Fruit fly (Drosophila melanogaster) whole organism, embryonic: ENCODE results near the gene CG14341.

Experiments used
- Awh ChIP-seq: fragments of 200-800 bp; sonication (Bioruptor generic); IDR thresholded peaks from 2 replicates; pipeline ENCODE4, ENCODE4 v1.3.6; 2022; ENCODE audit warnings: missing biosample characterization, missing genetic modification characterization
- B-H1 ChIP-seq: fragments of 200-800 bp; sonication (Bioruptor generic); IDR thresholded peaks from 3 replicates; pipeline ENCODE4 v1.3.6; 2022; ENCODE audit warnings: missing biosample characterization, missing genetic modification characterization
- Blimp-1 ChIP-seq: fragments of 200-800 bp; sonication (Bioruptor generic); optimal IDR thresholded peaks from 3 replicates; lab custom pipeline; 2018; ENCODE audit warnings: missing biosample characterization, missing genetic modification characterization, mild to moderate bottlenecking, moderate library complexity, missing genetic modification reagents
- C15 ChIP-seq: fragments of 200-800 bp; sonication (Bioruptor generic); IDR thresholded peaks from 3 replicates; pipeline ENCODE4 v1.3.6; 2022; ENCODE audit warnings: missing biosample characterization, missing genetic modification characterization
- CG10565 ChIP-seq: fragments of 200-800 bp; sonication (Bioruptor generic); optimal IDR thresholded peaks from 3 replicates; lab custom pipeline; 2016; ENCODE audit warnings: missing biosample characterization, mild to moderate bottlenecking, missing genetic modification characterization
- CG10654 ChIP-seq: fragments of 200-800 bp; sonication (Bioruptor generic); optimal IDR thresholded peaks from 2 replicates; lab custom pipeline; 2016; ENCODE audit warnings: missing biosample characterization, missing genetic modification characterization
- CG12219 ChIP-seq: fragments of 200-800 bp; sonication (Bioruptor generic); optimal IDR thresholded peaks from 3 replicates; lab custom pipeline; 2018; ENCODE audit warnings: missing biosample characterization, mild to moderate bottlenecking, missing genetic modification characterization
- CG14965 ChIP-seq: fragments of 200-800 bp; sonication (Bioruptor generic); optimal IDR thresholded peaks from 2 replicates; lab custom pipeline; 2016; ENCODE audit warnings: missing biosample characterization, missing genetic modification characterization, borderline replicate concordance
- CG1529 ChIP-seq: fragments of 200-800 bp; sonication (Bioruptor generic); optimal IDR thresholded peaks from 3 replicates; lab custom pipeline; 2018; ENCODE audit warnings: missing biosample characterization, missing genetic modification characterization
- CG16815 ChIP-seq: fragments of 200-800 bp; sonication (Bioruptor generic); optimal IDR thresholded peaks from 3 replicates; lab custom pipeline; 2017; ENCODE audit warnings: missing biosample characterization, mild to moderate bottlenecking, missing genetic modification characterization
- CG2889 ChIP-seq: fragments of 200-800 bp; sonication (Bioruptor generic); IDR thresholded peaks from 3 replicates; pipeline ENCODE4 v1.3.6; 2022; ENCODE audit warnings: missing biosample characterization, missing genetic modification characterization
- CG3995 ChIP-seq: fragments of 200-800 bp; sonication (Bioruptor generic); optimal IDR thresholded peaks from 3 replicates; lab custom pipeline; 2016; ENCODE audit warnings: missing biosample characterization, missing genetic modification characterization
- CG4282 ChIP-seq: fragments of 200-800 bp; sonication (Bioruptor generic); optimal IDR thresholded peaks from 2 replicates; lab custom pipeline; 2016; ENCODE audit warnings: missing biosample characterization, missing genetic modification characterization
- CG4730 ChIP-seq: fragments of 200-800 bp; sonication (Bioruptor generic); IDR thresholded peaks from 2 replicates; pipeline ENCODE4 v1.3.6; 2022; ENCODE audit warnings: missing biosample characterization, missing genetic modification characterization
- CG6175 ChIP-seq: fragments of 200-800 bp; sonication (Bioruptor generic); IDR thresholded peaks from 3 replicates; pipeline ENCODE4 v1.3.6; 2022; ENCODE audit warnings: missing biosample characterization, missing genetic modification characterization
- CG6254 ChIP-seq: fragments of 200-800 bp; sonication (Bioruptor generic); optimal IDR thresholded peaks from 3 replicates; lab custom pipeline; 2017; ENCODE audit warnings: mild to moderate bottlenecking, missing biosample characterization, missing genetic modification reagents, missing genetic modification characterization
- CG6689 ChIP-seq: fragments of 200-800 bp; sonication (Bioruptor generic); IDR thresholded peaks from 2 replicates; pipeline ENCODE4 v1.3.6; 2022; ENCODE audit warnings: missing biosample characterization, missing genetic modification characterization
- CG9932 ChIP-seq: fragments of 200-800 bp; sonication (Bioruptor generic); IDR thresholded peaks from 2 replicates; pipeline ENCODE4 v1.3.6; 2022; ENCODE audit warnings: missing biosample characterization, missing genetic modification characterization
- D ChIP-seq, 2 experiments: fragments of 200-800 bp in 1 of 2; fragments of >200 bp in 1 of 2; sonication (Bioruptor generic) in 1 of 2; optimal IDR thresholded peaks; 2 replicates in 1 of 2; 3 replicates in 1 of 2; lab custom pipeline; 2017; ENCODE audit warnings: mild to moderate bottlenecking in 1 of 2, missing biosample characterization in 1 of 2, missing genetic modification characterization in 1 of 2, missing genetic modification reagents in 1 of 2
- Doc2 ChIP-seq: fragments of 200-800 bp; sonication (Bioruptor generic); IDR thresholded peaks from 2 replicates; pipeline ENCODE4 v1.3.6; 2022; ENCODE audit warnings: missing biosample characterization, missing genetic modification characterization
- Elba2 ChIP-seq: fragments of 200-800 bp; sonication (Bioruptor generic); optimal IDR thresholded peaks from 3 replicates; lab custom pipeline; 2016; ENCODE audit warnings: missing biosample characterization, missing genetic modification characterization
- Fer3 ChIP-seq: fragments of 200-800 bp; sonication (Bioruptor generic); optimal IDR thresholded peaks from 2 replicates; lab custom pipeline; 2018; ENCODE audit warnings: missing biosample characterization, mild to moderate bottlenecking, missing genetic modification characterization, moderate library complexity
- Gsc ChIP-seq: fragments of 200-800 bp; sonication (Bioruptor generic); IDR thresholded peaks from 2 replicates; pipeline ENCODE4 v1.3.6; 2022; ENCODE audit warnings: missing biosample characterization, missing genetic modification characterization
- Sox102F ChIP-seq: fragments of 200-800 bp; sonication (Bioruptor generic); optimal IDR thresholded peaks from 2 replicates; lab custom pipeline; 2018; ENCODE audit warnings: missing biosample characterization, mild to moderate bottlenecking, missing genetic modification characterization, moderate library complexity
- TFAM ChIP-seq: fragments of 200-800 bp; sonication (Bioruptor generic); optimal IDR thresholded peaks from 2 replicates; lab custom pipeline; 2017; ENCODE audit warnings: missing biosample characterization, missing genetic modification characterization, inconsistent platforms
- al ChIP-seq: fragments of 200-800 bp; sonication (Bioruptor generic); IDR thresholded peaks from 2 replicates; pipeline ENCODE4 v1.3.6; 2022; ENCODE audit warnings: missing biosample characterization, missing genetic modification characterization
- aop ChIP-seq: fragments of 200-800 bp; sonication (Bioruptor generic); IDR thresholded peaks from 2 replicates; pipeline ENCODE4 v1.3.6; 2022; ENCODE audit warnings: missing biosample characterization, missing genetic modification characterization
- br ChIP-seq: fragments of >200 bp; optimal IDR thresholded peaks from 2 replicates; lab custom pipeline; 2017
- caup ChIP-seq: fragments of 200-800 bp; sonication (Bioruptor generic); optimal IDR thresholded peaks from 3 replicates; lab custom pipeline; 2017; ENCODE audit warnings: missing biosample characterization, mild to moderate bottlenecking, missing genetic modification characterization, moderate library complexity; ENCODE audit not compliant: severe bottlenecking
- dan ChIP-seq: fragments of 200-800 bp; sonication (Bioruptor generic); IDR thresholded peaks from 2 replicates; pipeline ENCODE4 v1.3.6; 2022; ENCODE audit warnings: missing biosample characterization, missing genetic modification characterization
- dm ChIP-seq: fragments of 200-800 bp; sonication (Bioruptor generic); optimal IDR thresholded peaks from 3 replicates; lab custom pipeline; 2016; ENCODE audit warnings: missing biosample characterization, missing genetic modification characterization
- eyg ChIP-seq: fragments of 200-800 bp; sonication (Bioruptor generic); optimal IDR thresholded peaks from 3 replicates; lab custom pipeline; 2016; ENCODE audit warnings: missing biosample characterization, missing genetic modification characterization
- fu2 ChIP-seq: fragments of 200-800 bp; sonication (Bioruptor generic); optimal IDR thresholded peaks from 2 replicates; lab custom pipeline; 2016; ENCODE audit warnings: missing biosample characterization, missing genetic modification characterization
- grau ChIP-seq: fragments of 200-800 bp; optimal IDR thresholded peaks from 3 replicates; lab custom pipeline; 2019; ENCODE audit warnings: missing biosample characterization, mild to moderate bottlenecking, missing genetic modification characterization, moderate library complexity
- grn ChIP-seq: fragments of 200-800 bp; sonication (Bioruptor generic); optimal IDR thresholded peaks from 3 replicates; lab custom pipeline; 2017; ENCODE audit warnings: missing biosample characterization, missing genetic modification characterization
- ind ChIP-seq: fragments of 200-800 bp; sonication (Bioruptor generic); optimal IDR thresholded peaks from 3 replicates; lab custom pipeline; 2016; ENCODE audit warnings: missing biosample characterization, missing genetic modification characterization
- lmd ChIP-seq: fragments of 200-800 bp; sonication (Bioruptor generic); IDR thresholded peaks from 2 replicates; pipeline ENCODE4 v1.3.6; 2022; ENCODE audit warnings: missing biosample characterization, missing genetic modification characterization
- mam ChIP-seq: fragments of 200-800 bp; sonication (Bioruptor generic); optimal IDR thresholded peaks from 3 replicates; lab custom pipeline; 2016; ENCODE audit warnings: missing biosample characterization, missing genetic modification characterization
- nerfin-1 ChIP-seq: fragments of 200-800 bp; sonication (Bioruptor generic); optimal IDR thresholded peaks from 3 replicates; lab custom pipeline; 2019; ENCODE audit warnings: missing biosample characterization, mild to moderate bottlenecking, missing genetic modification characterization, moderate library complexity
- pita ChIP-seq: fragments of 200-800 bp; sonication (Bioruptor generic); optimal IDR thresholded peaks from 2 replicates; lab custom pipeline; 2017; ENCODE audit warnings: missing biosample characterization, mild to moderate bottlenecking, missing genetic modification characterization
- pros ChIP-seq: fragments of 200-800 bp; sonication (Bioruptor generic); optimal IDR thresholded peaks from 3 replicates; lab custom pipeline; 2019; ENCODE audit warnings: missing biosample characterization, mild to moderate bottlenecking, missing genetic modification characterization, moderate library complexity
- ro ChIP-seq: fragments of 200-800 bp; sonication (Bioruptor generic); IDR thresholded peaks from 2 replicates; pipeline ENCODE4 v1.3.6; 2022; ENCODE audit warnings: missing biosample characterization, missing genetic modification characterization
- sens-2 ChIP-seq: fragments of 200-800 bp; sonication (Bioruptor generic); IDR thresholded peaks from 2 replicates; pipeline ENCODE4 v1.3.6; 2022; ENCODE audit warnings: missing biosample characterization, missing genetic modification characterization
- slbo ChIP-seq: fragments of 200-800 bp; sonication (Bioruptor generic); IDR thresholded peaks from 2 replicates; pipeline ENCODE4 v1.3.6; 2022; ENCODE audit warnings: missing biosample characterization, missing genetic modification characterization
- slp2 ChIP-seq: fragments of 200-800 bp; sonication (Bioruptor generic); optimal IDR thresholded peaks from 2 replicates; lab custom pipeline; 2016; ENCODE audit warnings: missing biosample characterization, missing genetic modification characterization
- sr ChIP-seq: fragments of 200-800 bp; sonication (Bioruptor generic); IDR thresholded peaks from 3 replicates; pipeline ENCODE4 v1.3.6; 2022; ENCODE audit warnings: missing biosample characterization, missing genetic modification characterization
- ssp ChIP-seq: fragments of 200-800 bp; sonication (Bioruptor generic); IDR thresholded peaks from 2 replicates; pipeline ENCODE4 v1.3.6; 2022; ENCODE audit warnings: missing biosample characterization, missing genetic modification characterization
- tio ChIP-seq: fragments of 200-800 bp; sonication (Bioruptor generic); optimal IDR thresholded peaks from 2 replicates; lab custom pipeline; 2017; ENCODE audit warnings: missing biosample characterization, missing genetic modification characterization, inconsistent platforms
- twi ChIP-seq: fragments of 200-800 bp; optimal IDR thresholded peaks from 2 replicates; lab custom pipeline; 2019; ENCODE audit warnings: missing biosample characterization, mild to moderate bottlenecking, missing genetic modification characterization, moderate library complexity
- zfh2 ChIP-seq: fragments of 200-800 bp; sonication (Bioruptor generic); optimal IDR thresholded peaks from 2 replicates; lab custom pipeline; 2016; ENCODE audit warnings: missing biosample characterization, missing genetic modification characterization

CG14341 gene

DNA sequence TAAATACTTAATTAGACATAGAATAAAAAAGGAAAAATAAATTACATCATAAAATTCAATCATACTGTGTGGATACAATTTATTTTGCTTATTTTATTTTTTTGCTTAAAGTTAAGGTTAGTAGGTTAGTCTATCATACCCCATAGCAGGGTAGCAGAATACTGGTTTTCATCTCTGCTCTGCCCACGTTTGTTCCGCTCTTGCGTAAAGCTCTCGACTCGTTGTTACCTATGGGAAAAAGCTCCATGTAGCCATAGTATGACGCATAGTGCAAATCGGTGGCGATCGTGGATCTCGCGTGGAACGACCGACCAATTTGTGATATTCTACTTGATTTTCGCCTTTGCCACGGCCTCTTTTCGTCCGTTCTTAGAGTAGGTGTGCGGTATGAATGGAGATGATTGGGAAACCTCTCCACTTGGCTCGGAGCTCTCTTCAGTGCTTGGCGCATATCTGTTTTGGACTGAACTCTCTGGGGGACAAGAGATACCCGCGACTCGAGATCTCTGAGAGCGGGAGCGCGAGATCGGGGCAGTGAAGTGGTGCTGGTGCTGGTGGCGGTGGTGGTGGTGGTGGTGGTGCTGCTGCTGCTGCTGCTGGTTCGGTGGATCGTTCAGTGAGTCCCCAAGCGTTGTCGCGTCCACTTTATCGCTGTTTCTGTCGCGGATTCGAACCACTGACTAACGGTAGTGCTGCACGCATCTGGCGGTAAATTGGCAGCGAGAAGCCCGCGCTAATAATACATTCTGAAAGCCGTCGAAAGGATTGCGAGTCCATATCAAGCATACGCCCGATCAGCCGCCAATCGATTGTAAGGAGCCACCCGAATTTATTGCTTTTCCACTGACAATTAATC lies 19.6 kb downstream of the CG14341 start, which contains the start of gene CG5001 (continued):
- peak; percentile 100 for TF ChIP-seq CG6175 (GFP tag; lab: Robert Waterston, UW)
- TF ChIP-seq sr (GFP tag; lab: Robert Waterston, UW), result peak; percentile 94
- TF ChIP-seq mam, result peak; percentile 66
- peak; percentile 73 for TF ChIP-seq caup (GFP tag; lab: Kevin White, UChicago)
- TF ChIP-seq dm (GFP tag; lab: Kevin White, UChicago), result peak; percentile 34
- peak; percentile 89 for TF ChIP-seq CG6689 (GFP tag; lab: Robert Waterston, UW)
- no peak for TF ChIP-seq tio (GFP tag; lab: Kevin White, UChicago)
- TF ChIP-seq br (lab: Kevin White, UChicago), result no peak
- TF ChIP-seq zfh2, result peak; percentile 58
- peak; percentile 33 for TF ChIP-seq fu2
- TF ChIP-seq sens-2, result 0 out of 2 replicates have a peak, but pooled peaks have one; percentile 8
- TF ChIP-seq CG14965 (GFP tag; lab: Kevin White, UChicago), result no peak
- TF ChIP-seq TFAM (GFP tag; lab: Kevin White, UChicago), result no peak
- peak; percentile 82 for TF ChIP-seq al
- no peak for TF ChIP-seq CG1529 (GFP tag; lab: Kevin White, UChicago)
- TF ChIP-seq C15 (GFP tag; lab: Robert Waterston, UW), result 0 out of 3 replicates have a peak, but pooled peaks have one; percentile 12
- TF ChIP-seq Gsc (GFP tag; lab: Robert Waterston, UW), result peak; percentile 40; the same call in 1 of the 2 replicates
- TF ChIP-seq slbo, result peak; percentile 94
- TF ChIP-seq CG3995 (GFP tag; lab: Kevin White, UChicago), result peak; percentile 30
- TF ChIP-seq grau (tag; lab: Kevin White, UChicago), result peak; percentile 89
- peak; percentile 41 for TF ChIP-seq CG16815 (GFP tag; lab: Kevin White, UChicago)
- peak; percentile 74 for TF ChIP-seq CG10654 (GFP tag; lab: Kevin White, UChicago)
- TF ChIP-seq Blimp-1, result peak; percentile 92
- TF ChIP-seq ind (GFP tag; lab: Kevin White, UChicago), result peak; percentile 87
- TF ChIP-seq Doc2 (GFP tag; lab: Robert Waterston, UW), result no peak
- peak; percentile 82 for TF ChIP-seq CG4730
- TF ChIP-seq ssp (GFP tag; lab: Robert Waterston, UW), result peak; percentile 72
- peak; percentile 92 for TF ChIP-seq Sox102F (GFP tag; lab: Kevin White, UChicago)
- TF ChIP-seq Elba2, result no peak
- peak; percentile 94 for TF ChIP-seq Fer3
- TF ChIP-seq CG12219, result peak; percentile 65
- TF ChIP-seq CG6254 (GFP tag; lab: Kevin White, UChicago), result peak; percentile 66
- peak; percentile 28; the same call in 1 of the 3 replicates for TF ChIP-seq CG2889 (GFP tag; lab: Robert Waterston, UW)
- peak; percentile 86 for TF ChIP-seq nerfin-1
- TF ChIP-seq pros, result no peak
- TF ChIP-seq aop (GFP tag; lab: Robert Waterston, UW), result no peak
- peak; percentile 48 for TF ChIP-seq twi (tag; lab: Kevin White, UChicago)
- TF ChIP-seq slp2 (GFP tag; lab: Kevin White, UChicago), result peak; percentile 47
- no peak for TF ChIP-seq grn (GFP tag; lab: Kevin White, UChicago)
- no peak for TF ChIP-seq pita (GFP tag; lab: Kevin White, UChicago)
- TF ChIP-seq CG4282 (GFP tag; lab: Kevin White, UChicago), result no peak
- TF ChIP-seq ro, result peak; percentile 52
- TF ChIP-seq eyg, result peak; percentile 55
- peak; percentile 94 for TF ChIP-seq Awh (GFP tag; lab: Robert Waterston, UW)
- TF ChIP-seq lmd (GFP tag; lab: Robert Waterston, UW), result peak; percentile 85
- peak; percentile 76 for TF ChIP-seq B-H1 (GFP tag; lab: Robert Waterston, UW)
- no peak for TF ChIP-seq D (optimal IDR thresholded peaks at IDR 0.05; lab: Kevin White, UChicago)
- TF ChIP-seq D (GFP tag; optimal IDR thresholded peaks at IDR 0.05; lab: Kevin White, UChicago), result no peak
- TF ChIP-seq CG10565 (GFP tag; lab: Kevin White, UChicago), result no peak
- peak; percentile 88 for TF ChIP-seq CG9932
- TF ChIP-seq dan, result no peak
